Worm (Caenorhabditis elegans): ENCODE results near the gene msp-152.
"Not testable (repeated sequence)": the region's sequence is repeated elsewhere in the genome, so short reads cannot be mapped to it uniquely, and the experiment has no call there.

msp-152 gene

DNA sequence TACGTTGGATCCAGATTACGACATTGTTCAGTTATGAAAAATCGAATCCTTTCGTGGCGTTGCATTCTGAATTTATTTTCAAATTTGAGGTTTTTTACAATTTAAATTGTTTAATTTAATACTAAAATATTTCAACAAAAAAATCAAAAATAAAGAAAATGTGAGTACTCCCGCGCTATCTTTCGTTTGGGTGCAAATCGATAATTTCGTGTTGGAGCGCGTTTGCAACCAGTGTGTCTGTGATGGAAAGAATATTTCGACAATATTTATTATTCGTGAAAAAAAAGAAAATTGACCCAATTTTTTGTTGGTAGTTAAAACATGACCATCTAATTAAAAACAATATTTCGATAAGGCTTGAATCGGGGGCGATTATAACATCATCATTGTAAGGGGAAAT lies 30.8 kb upstream of the msp-152 start, which contains the start of gene R05F9.9 (continued):
- TF ChIP-seq ztf-11 (tag; optimal IDR thresholded peaks at IDR 0.05) (no peak), rnt-1 (tag; optimal IDR thresholded peaks at IDR 0.05) (peak; percentile 8), ceh-82 (tag; optimal IDR thresholded peaks at IDR 0.05) (peak in 1 of 3 experiments; percentile 40), tbx-2 (tag; optimal IDR thresholded peaks at IDR 0.05) (peak; percentile 3), efl-1 (optimal IDR thresholded peaks at IDR 0.05) (peak; percentile 39 to 49), efl-1 (GFP tag; optimal IDR thresholded peaks at IDR 0.05 in 1 of 2) (peak; percentile 66 to 93), lin-15B (tag; optimal IDR thresholded peaks at IDR 0.05) (no peak)

DNA sequence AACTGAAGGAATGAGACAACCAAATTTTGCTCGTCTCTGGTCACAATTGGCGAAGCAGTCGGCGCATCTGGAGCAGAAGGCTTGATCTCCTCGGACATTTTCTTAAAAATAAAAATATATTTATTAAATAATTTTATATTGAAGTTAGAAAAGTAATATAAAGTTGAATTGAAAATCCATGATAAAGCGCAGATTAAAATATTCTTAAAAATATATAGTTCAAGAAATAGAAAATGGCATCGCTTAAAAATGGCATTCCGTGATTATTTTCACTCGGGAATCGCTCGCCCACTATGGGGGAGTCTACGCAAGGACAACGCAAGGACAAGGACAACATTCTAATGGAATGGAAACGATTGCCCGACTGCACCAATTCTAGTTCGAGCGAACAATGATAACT lies 29.1 kb upstream of the msp-152 start, which contains the start of gene sgt-1:
TSS of gene sgt-1 (minus strand) at position 101 of the 400 bp plus-strand sequence.
- not testable (repeated sequence) for TF ChIP-seq lin-13 (GFP tag; optimal IDR thresholded peaks at IDR 0.05); elt-3 (tag; optimal IDR thresholded peaks at IDR 0.05); pax-3 (tag; optimal IDR thresholded peaks at IDR 0.05)

DNA sequence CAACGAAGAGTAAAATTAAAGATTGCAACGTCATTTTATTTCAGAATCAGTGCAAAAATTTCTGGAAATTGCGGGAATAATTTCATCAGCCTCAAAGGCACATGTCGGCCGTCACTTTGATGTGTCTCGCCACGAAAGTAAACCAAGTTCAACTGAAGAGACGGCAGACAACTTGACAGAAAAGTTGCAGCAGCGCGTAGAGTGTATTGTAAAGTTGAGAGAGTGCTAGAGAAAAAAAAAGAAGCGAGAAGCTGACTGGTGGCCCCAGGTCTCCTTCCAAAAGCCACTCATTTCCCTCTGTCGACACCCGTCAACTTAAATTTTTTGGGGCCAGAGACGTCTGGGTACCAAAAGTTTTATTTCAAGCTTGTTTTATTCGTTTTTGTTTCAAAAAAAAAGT lies 28.6 kb upstream of the msp-152 start:
- TF ChIP-seq nhr-28 (tag; optimal IDR thresholded peaks at IDR 0.05) (no peak), pqm-1 (tag; optimal IDR thresholded peaks at IDR 0.05) (no peak), mep-1 (tag; optimal IDR thresholded peaks at IDR 0.05) (peak; percentile 85), sup-37 (GFP tag; optimal IDR thresholded peaks at IDR 0.05) (no peak), efl-3 (GFP tag; optimal IDR thresholded peaks at IDR 0.05) (no peak), tlp-1 (tag; optimal IDR thresholded peaks at IDR 0.05) (no peak), hlh-17 (GFP tag; optimal IDR thresholded peaks at IDR 0.05; ENCODE audit: borderline replicate concordance) (no peak), snpc-4 (tag; optimal IDR thresholded peaks at IDR 0.05) (peak; percentile 39), mab-9 (GFP tag; IDR thresholded peaks at IDR 0.05) (no peak), nhr-85 (tag) (no peak), dsc-1 (tag; optimal IDR thresholded peaks at IDR 0.05) (peak; percentile 56), isw-1 (GFP tag; IDR thresholded peaks at IDR 0.05) (peak; percentile 72), nhr-19 (GFP tag; conservative IDR thresholded peaks at IDR 0.05) (peak; percentile 61), ceh-88 (GFP tag; IDR thresholded peaks at IDR 0.05) (no peak), ceh-8 (GFP tag; optimal IDR thresholded peaks at IDR 0.05) (no peak), blmp-1 (tag; optimal IDR thresholded peaks at IDR 0.05) (peak; percentile 48), alr-1 (tag; optimal IDR thresholded peaks at IDR 0.05; ENCODE audit: borderline replicate concordance) (no peak), C04F5.9 (tag; optimal IDR thresholded peaks at IDR 0.05) (no peak), ces-1 (GFP tag; optimal IDR thresholded peaks at IDR 0.05) (no peak), jun-1 (tag; optimal IDR thresholded peaks at IDR 0.05) (peak; percentile 56), Y116A8C.19 (tag; optimal IDR thresholded peaks at IDR 0.05; ENCODE audit: borderline replicate concordance) (no peak), sptf-1 (tag; optimal IDR thresholded peaks at IDR 0.05) (no peak), mdl-1 (tag; optimal IDR thresholded peaks at IDR 0.05) (peak in 1 of 2 experiments; percentile 77), ceh-63 (GFP tag; optimal IDR thresholded peaks at IDR 0.05) (no peak), pag-3 (tag; optimal IDR thresholded peaks at IDR 0.05; ENCODE audit: borderline replicate concordance, insufficient read depth) (no peak), nhr-47 (tag; optimal IDR thresholded peaks at IDR 0.05) (peak; percentile 68), ceh-82 (tag; optimal IDR thresholded peaks at IDR 0.05) (peak; percentile 30 to 61 (median 42)), nhr-76 (tag; optimal IDR thresholded peaks at IDR 0.05) (no peak), pax-3 (tag; optimal IDR thresholded peaks at IDR 0.05) (no peak), ama-1 (optimal IDR thresholded peaks at IDR 0.05) (no peak), zip-4 (GFP tag; optimal IDR thresholded peaks at IDR 0.05) (no peak), fkh-10 (GFP tag; optimal IDR thresholded peaks at IDR 0.05) (peak; percentile 23), nhr-11 (tag; optimal IDR thresholded peaks at IDR 0.05) (no peak), elt-3 (tag; optimal IDR thresholded peaks at IDR 0.05) (peak in 1 of 6 experiments; percentile 24), unc-62 (GFP tag; optimal IDR thresholded peaks at IDR 0.05) (no peak), swsn-7 (tag; optimal IDR thresholded peaks at IDR 0.05) (peak; percentile 60), ceh-90 (tag; optimal IDR thresholded peaks at IDR 0.05) (no peak), unc-86 (tag; optimal IDR thresholded peaks at IDR 0.05) (peak; percentile 40), nhr-12 (tag; optimal IDR thresholded peaks at IDR 0.05) (no peak), aha-1 (tag; optimal IDR thresholded peaks at IDR 0.05) (no peak), lsy-2 (tag; optimal IDR thresholded peaks at IDR 0.05) (peak; percentile 71 to 86), mef-2 (tag; optimal IDR thresholded peaks at IDR 0.05) (no peak)
